Worm (Caenorhabditis elegans): ENCODE results near the gene clh-5.

The clh-5 gene

DNA sequence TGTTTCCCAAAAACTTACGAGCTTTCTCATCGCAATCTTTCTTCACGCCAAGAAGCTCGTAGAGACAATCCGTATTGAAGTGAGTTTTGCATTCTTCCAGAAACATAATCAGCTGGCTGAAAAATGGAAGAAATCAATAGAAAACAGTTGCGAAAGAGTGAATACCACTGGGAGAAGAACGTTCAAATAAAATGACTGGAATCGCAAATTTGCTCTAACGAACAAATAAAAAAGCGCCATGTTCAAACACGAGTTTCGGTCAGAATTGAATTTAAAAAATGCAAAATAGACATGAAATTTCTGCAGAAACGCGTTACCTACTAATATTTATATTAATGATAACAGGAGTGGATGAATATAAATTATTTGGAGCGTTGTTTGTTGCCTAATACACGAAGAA, 10.0 kb upstream of the clh-5 start, which contains the start of gene dnj-23:
Gene dnj-23, minus strand, starts transcription at position 158 of the 400 bp plus-strand sequence.
- TF ChIP-seq hlh-17 (GFP tag; optimal IDR thresholded peaks at IDR 0.05; ENCODE audit: borderline replicate concordance) (no peak), efl-1 (optimal IDR thresholded peaks at IDR 0.05) (peak; percentile 26 to 85), efl-1 (GFP tag; optimal IDR thresholded peaks at IDR 0.05 in 1 of 2) (peak; percentile 88 to 98), lin-35 (GFP tag; optimal IDR thresholded peaks at IDR 0.05) (peak; percentile 85 to 95), Y116A8C.19 (tag; optimal IDR thresholded peaks at IDR 0.05; ENCODE audit: borderline replicate concordance) (no peak), nhr-47 (tag; optimal IDR thresholded peaks at IDR 0.05) (peak; percentile 5), fkh-4 (tag; optimal IDR thresholded peaks at IDR 0.05; ENCODE audit: borderline replicate concordance) (no peak), nhr-20 (tag; optimal IDR thresholded peaks at IDR 0.05) (peak; percentile 42), lin-14 (GFP tag; optimal IDR thresholded peaks at IDR 0.05) (peak; percentile 4), lsy-2 (tag; optimal IDR thresholded peaks at IDR 0.05) (peak; percentile 9 to 65), skn-1 (tag; optimal IDR thresholded peaks at IDR 0.05) (peak; percentile 59), unc-30 (tag; optimal IDR thresholded peaks at IDR 0.05) (no peak), mab-9 (GFP tag; IDR thresholded peaks at IDR 0.05) (no peak), blmp-1 (tag; optimal IDR thresholded peaks at IDR 0.05) (peak; percentile 26), sox-4 (tag; optimal IDR thresholded peaks at IDR 0.05) (no peak), dpl-1 (GFP tag; optimal IDR thresholded peaks at IDR 0.05) (peak; percentile 68 to 87 (median 83)), ceh-82 (tag; optimal IDR thresholded peaks at IDR 0.05) (no peak), hpl-2 (GFP tag; optimal IDR thresholded peaks at IDR 0.05) (no peak), rnt-1 (tag; optimal IDR thresholded peaks at IDR 0.05) (peak; percentile 18), mep-1 (tag; optimal IDR thresholded peaks at IDR 0.05) (peak; percentile 35), tbx-2 (tag; optimal IDR thresholded peaks at IDR 0.05) (no peak), snu-23 (GFP tag; optimal IDR thresholded peaks at IDR 0.05) (peak; percentile 8), nhr-71 (tag; optimal IDR thresholded peaks at IDR 0.05) (peak; percentile 29), nhr-28 (tag; optimal IDR thresholded peaks at IDR 0.05) (no peak), C16A3.4 (tag; optimal IDR thresholded peaks at IDR 0.05) (no peak)

DNA sequence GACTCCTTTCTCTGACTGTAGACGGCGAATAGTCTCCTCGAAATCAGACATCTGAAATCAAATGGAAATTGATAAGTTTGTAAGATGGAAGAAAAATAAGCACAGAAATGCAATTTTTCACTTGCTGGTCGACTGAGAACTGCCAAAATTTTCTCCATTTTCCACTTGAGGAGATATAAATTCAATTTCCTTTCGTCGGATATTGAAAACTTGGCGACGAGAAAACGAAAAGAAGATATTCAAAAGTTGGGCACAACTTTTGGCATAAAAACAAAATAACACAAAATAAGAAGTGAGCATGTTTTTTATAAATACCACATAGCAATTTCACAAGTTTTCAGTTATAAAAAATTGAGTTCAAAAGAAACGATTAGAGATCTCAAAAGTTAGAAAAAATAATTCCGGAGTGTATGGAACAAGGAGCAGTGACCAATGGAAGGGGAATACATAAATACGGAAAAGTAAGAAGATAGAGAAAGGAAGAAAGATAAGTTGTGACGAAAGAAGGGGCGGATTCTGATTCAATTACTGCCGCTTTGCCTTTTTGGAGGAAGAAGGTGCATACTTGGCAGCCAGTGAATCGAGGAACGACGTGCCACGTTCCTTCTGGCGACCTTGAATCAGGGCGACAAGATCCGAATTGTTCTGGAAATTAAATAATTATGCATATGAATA, 8.8 kb upstream of the clh-5 start, which contains the start of gene dyrb-1:
Gene dyrb-1, minus strand, starts transcription at position 51 of the 675 bp plus-strand sequence.
- TF ChIP-seq mef-2 (tag; optimal IDR thresholded peaks at IDR 0.05) (no peak), efl-3 (GFP tag; optimal IDR thresholded peaks at IDR 0.05) (no peak), lir-3 (tag; optimal IDR thresholded peaks at IDR 0.05; ENCODE audit: poor library complexity) (no peak), fkh-10 (GFP tag; optimal IDR thresholded peaks at IDR 0.05) (peak; percentile 20), lin-14 (GFP tag; optimal IDR thresholded peaks at IDR 0.05) (peak; percentile 43), pag-3 (tag; optimal IDR thresholded peaks at IDR 0.05; ENCODE audit: borderline replicate concordance, insufficient read depth) (no peak), ces-1 (GFP tag; optimal IDR thresholded peaks at IDR 0.05) (peak; percentile 47)

DNA sequence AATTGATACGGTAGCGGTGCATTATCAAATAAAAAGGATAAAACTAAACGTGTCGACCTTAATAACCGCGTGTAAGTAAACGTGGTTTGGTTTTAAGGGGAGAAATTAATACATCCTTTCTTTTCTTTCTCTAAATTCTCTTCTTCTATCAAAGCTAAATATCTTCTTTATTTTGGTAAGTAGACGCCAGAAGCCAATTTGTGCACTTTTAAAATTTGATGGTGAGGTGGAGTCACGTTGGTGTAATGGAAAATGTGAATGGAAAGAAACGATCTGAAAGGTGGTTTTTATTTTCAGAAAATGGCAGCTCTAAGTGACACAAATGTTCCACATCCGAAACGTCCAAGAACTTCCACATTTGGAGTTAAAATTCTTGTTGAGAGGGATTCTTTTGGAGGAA, 2.4 kb upstream of the clh-5 start, which contains the start of gene T24H10.5:
Gene T24H10.5, plus strand, starts transcription at position 301 of the 400 bp plus-strand sequence.
- TF ChIP-seq efl-1 (optimal IDR thresholded peaks at IDR 0.05), result no peak
- TF ChIP-seq efl-1 (GFP tag; optimal IDR thresholded peaks at IDR 0.05 in 1 of 2), result peak in 1 of 2 experiments; percentile 48
- no peak for TF ChIP-seq lsy-2 (tag; optimal IDR thresholded peaks at IDR 0.05)
- TF ChIP-seq rnt-1 (tag; optimal IDR thresholded peaks at IDR 0.05), result no peak
- TF ChIP-seq ztf-4 (tag; optimal IDR thresholded peaks at IDR 0.05), result no peak
- no peak for TF ChIP-seq sox-4 (tag; optimal IDR thresholded peaks at IDR 0.05)
- no peak for TF ChIP-seq unc-30 (tag; optimal IDR thresholded peaks at IDR 0.05)

DNA sequence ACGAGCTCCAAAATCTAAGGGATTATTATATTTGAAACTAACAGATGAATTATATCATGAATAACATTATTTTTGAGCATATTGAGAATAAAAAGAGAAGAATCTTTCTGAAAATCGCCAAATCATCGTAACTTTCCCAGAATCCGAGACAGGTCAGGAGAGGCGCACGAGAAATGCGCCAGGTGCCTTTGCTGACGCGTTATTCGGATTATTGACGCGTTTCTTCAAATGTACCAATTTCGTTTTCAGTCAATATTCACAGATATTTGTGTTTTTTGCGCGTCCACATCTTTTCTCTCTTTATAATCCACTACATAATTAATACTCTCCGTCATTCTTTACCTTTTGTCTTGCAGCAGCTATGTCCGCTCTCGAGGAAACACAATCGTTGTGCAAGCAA, 612 bp upstream of the clh-5 start, which contains the start of gene T24H10.1:
Gene T24H10.1, plus strand, starts transcription at position 355 of the 400 bp plus-strand sequence.
- no peak for TF ChIP-seq mab-9 (GFP tag; IDR thresholded peaks at IDR 0.05)
- no peak for TF ChIP-seq nhr-11 (tag; optimal IDR thresholded peaks at IDR 0.05)
- TF ChIP-seq rnt-1 (tag; optimal IDR thresholded peaks at IDR 0.05), result peak; percentile 89
- peak; percentile 12 for TF ChIP-seq unc-130 (tag; optimal IDR thresholded peaks at IDR 0.05)
- no peak for TF ChIP-seq nhr-237 (tag; optimal IDR thresholded peaks at IDR 0.05)
- TF ChIP-seq ceh-82 (tag; optimal IDR thresholded peaks at IDR 0.05), result peak; percentile 67 to 68 (median 67)
- TF ChIP-seq nhr-76 (tag; optimal IDR thresholded peaks at IDR 0.05), result no peak
- no peak for TF ChIP-seq egl-27 (tag; optimal IDR thresholded peaks at IDR 0.05)
- TF ChIP-seq ama-1 (optimal IDR thresholded peaks at IDR 0.05), result no peak
- TF ChIP-seq C04F5.9 (tag; optimal IDR thresholded peaks at IDR 0.05), result peak; percentile 45
- no peak for TF ChIP-seq vab-15 (tag; optimal IDR thresholded peaks at IDR 0.05)
- TF ChIP-seq dsc-1 (tag; optimal IDR thresholded peaks at IDR 0.05), result peak; percentile 80
- no peak for TF ChIP-seq unc-62 (GFP tag; optimal IDR thresholded peaks at IDR 0.05)
- TF ChIP-seq nhr-71 (tag; optimal IDR thresholded peaks at IDR 0.05), result peak; percentile 88
- TF ChIP-seq tlp-1 (tag; optimal IDR thresholded peaks at IDR 0.05), result no peak
- TF ChIP-seq ztf-4 (tag; optimal IDR thresholded peaks at IDR 0.05), result peak; percentile 36
- TF ChIP-seq ceh-88 (GFP tag; IDR thresholded peaks at IDR 0.05), result no peak
- TF ChIP-seq jun-1 (tag; optimal IDR thresholded peaks at IDR 0.05), result peak; percentile 38
- peak; percentile 23 for TF ChIP-seq fkh-8 (tag; optimal IDR thresholded peaks at IDR 0.05)
